Worm (Caenorhabditis elegans): ENCODE data around the gene C50F7.9.

- TF ChIP-seq ceh-13 (GFP tag; optimal IDR thresholded peaks at IDR 0.05) (no peak), ama-1 (optimal IDR thresholded peaks at IDR 0.05) (no peak), ets-7 (tag; optimal IDR thresholded peaks at IDR 0.05) (no peak), hmbx-1 (tag; optimal IDR thresholded peaks at IDR 0.05) (no peak), tra-4 (tag; optimal IDR thresholded peaks at IDR 0.05) (no peak), B0310.2 (tag; optimal IDR thresholded peaks at IDR 0.05) (no peak), scrt-1 (GFP tag; IDR thresholded peaks at IDR 0.05) (no peak), hmg-4 (GFP tag; optimal IDR thresholded peaks at IDR 0.05) (no peak), tbx-37 (GFP tag; conservative IDR thresholded peaks at IDR 0.05) (no peak), flt-1 (GFP tag; IDR thresholded peaks at IDR 0.05) (no peak), sea-1 (GFP tag; conservative IDR thresholded peaks at IDR 0.05) (no peak), pes-1 (GFP tag; IDR thresholded peaks at IDR 0.05) (no peak)
Observed at ce11 chrIV:7689326-7689725, 42.5 kb downstream of the C50F7.9 start.

Measured in whole organism, early embryonic.